Worm (Caenorhabditis elegans) whole organism, L3 larva: Measurements from ENCODE around the gene F10B5.2.

Source experiments
- R02D3.7 ChIP-seq: fragments of 150-350 bp; optimal IDR thresholded peaks from 2 replicates; lab custom pipeline; 2014; ENCODE audit warnings: missing biosample characterization, missing genetic modification characterization
- ZK546.5 ChIP-seq: sonication (generic microtip); optimal IDR thresholded peaks from 2 replicates; lab custom pipeline; 2017; ENCODE audit warnings: missing biosample characterization, missing genetic modification characterization
- aly-2 ChIP-seq: fragments of 150-350 bp; optimal IDR thresholded peaks from 2 replicates; lab custom pipeline; 2014; ENCODE audit warnings: missing biosample characterization, missing genetic modification characterization
- ama-1 ChIP-seq: fragments of 150-350 bp; optimal IDR thresholded peaks from 2 replicates; lab custom pipeline; 2018
- ceh-16 ChIP-seq: sonication (generic microtip); optimal IDR thresholded peaks from 2 replicates; lab custom pipeline; 2017; ENCODE audit warnings: missing biosample characterization, missing genetic modification characterization
- ceh-28 ChIP-seq: fragments of 150-350 bp; optimal IDR thresholded peaks from 2 replicates; lab custom pipeline; 2014; ENCODE audit warnings: missing biosample characterization, missing genetic modification reagents, missing genetic modification characterization
- ceh-82 ChIP-seq: fragments of 150-350 bp; optimal IDR thresholded peaks from 2 replicates; lab custom pipeline; 2014; ENCODE audit warnings: missing biosample characterization, missing genetic modification characterization
- ceh-9 ChIP-seq: sonication (generic microtip); optimal IDR thresholded peaks from 2 replicates; lab custom pipeline; 2018; ENCODE audit warnings: missing biosample characterization, missing genetic modification characterization
- daf-12 ChIP-seq: fragments of 150-350 bp; optimal IDR thresholded peaks from 2 replicates; lab custom pipeline; 2014; ENCODE audit warnings: missing biosample characterization, missing genetic modification reagents, missing genetic modification characterization
- egl-5 ChIP-seq: fragments of 150-350 bp; optimal IDR thresholded peaks from 2 replicates; lab custom pipeline; 2017; ENCODE audit warnings: missing biosample characterization, missing genetic modification reagents, missing genetic modification characterization, inconsistent platforms
- elt-1 ChIP-seq: fragments of 150-350 bp; optimal IDR thresholded peaks from 2 replicates; lab custom pipeline; 2014; ENCODE audit warnings: missing biosample characterization, missing genetic modification characterization
- elt-2 ChIP-seq: sonication (generic microtip); optimal IDR thresholded peaks from 2 replicates; lab custom pipeline; 2016; ENCODE audit warnings: missing genetic modification reagents, mild to moderate bottlenecking, missing genetic modification characterization, missing compliant biosample characterization
- elt-3 ChIP-seq, 3 experiments: fragments of 150-350 bp in 1 of 3; sonication (generic microtip) in 2 of 3; optimal IDR thresholded peaks; 2 replicates in 2 of 3; 4 replicates in 1 of 3; lab custom pipeline; 2014 to 2017; ENCODE audit warnings: missing biosample characterization in 3 of 3, missing genetic modification characterization in 3 of 3
- eor-1 ChIP-seq, 2 experiments: fragments of 150-350 bp; optimal IDR thresholded peaks; 2 replicates each; lab custom pipeline; 2014 to 2018; ENCODE audit warnings: missing biosample characterization in 2 of 2, missing genetic modification characterization in 2 of 2
- fkh-2 ChIP-seq: fragments of 150-350 bp; optimal IDR thresholded peaks from 2 replicates; lab custom pipeline; 2014; ENCODE audit warnings: missing biosample characterization, missing genetic modification reagents, missing genetic modification characterization
- hmg-11 ChIP-seq: sonication (generic microtip); optimal IDR thresholded peaks from 2 replicates; lab custom pipeline; 2016; ENCODE audit warnings: missing genetic modification characterization, missing compliant biosample characterization
- jun-1 ChIP-seq: fragments of 150-350 bp; optimal IDR thresholded peaks from 2 replicates; lab custom pipeline; 2014; ENCODE audit warnings: missing biosample characterization, missing genetic modification reagents, missing genetic modification characterization
- lin-15B ChIP-seq: fragments of 150-350 bp; optimal IDR thresholded peaks from 2 replicates; lab custom pipeline; 2014; ENCODE audit warnings: missing biosample characterization, missing genetic modification characterization
- lsy-12 ChIP-seq: sonication (generic microtip); optimal IDR thresholded peaks from 2 replicates; lab custom pipeline; 2016; ENCODE audit warnings: mild to moderate bottlenecking, missing genetic modification characterization, missing compliant biosample characterization
- mdl-1 ChIP-seq: fragments of 150-350 bp; optimal IDR thresholded peaks from 2 replicates; lab custom pipeline; 2014; ENCODE audit warnings: missing biosample characterization, missing genetic modification characterization
- mml-1 ChIP-seq: fragments of 150-350 bp; sonication (generic microtip); optimal IDR thresholded peaks from 3 replicates; lab custom pipeline; 2014; ENCODE audit warnings: missing biosample characterization, missing genetic modification characterization
- nfya-1 ChIP-seq: sonication (generic microtip); optimal IDR thresholded peaks from 2 replicates; lab custom pipeline; 2017; ENCODE audit warnings: missing genetic modification characterization, mild to moderate bottlenecking, missing compliant biosample characterization, antibody characterized with exemption, moderate library complexity; ENCODE audit not compliant: insufficient read depth
- nhr-11 ChIP-seq: fragments of 150-350 bp; optimal IDR thresholded peaks from 2 replicates; lab custom pipeline; 2014; ENCODE audit warnings: missing biosample characterization, missing genetic modification characterization
- nhr-23 ChIP-seq: fragments of 150-350 bp; optimal IDR thresholded peaks from 2 replicates; lab custom pipeline; 2014; ENCODE audit warnings: missing biosample characterization, missing genetic modification reagents, missing genetic modification characterization
- nhr-25 ChIP-seq: sonication (generic microtip); optimal IDR thresholded peaks from 2 replicates; lab custom pipeline; 2017; ENCODE audit warnings: missing biosample characterization, missing genetic modification characterization
- nhr-28 ChIP-seq: fragments of 150-350 bp; optimal IDR thresholded peaks from 2 replicates; lab custom pipeline; 2014; ENCODE audit warnings: missing biosample characterization, missing genetic modification characterization
- nhr-43 ChIP-seq: sonication (generic microtip); optimal IDR thresholded peaks from 2 replicates; lab custom pipeline; 2016; ENCODE audit warnings: mild to moderate bottlenecking, missing genetic modification characterization, missing compliant biosample characterization; ENCODE audit not compliant: poor library complexity, severe bottlenecking
- nhr-67 ChIP-seq: fragments of 150-350 bp; optimal IDR thresholded peaks from 2 replicates; lab custom pipeline; 2014; ENCODE audit warnings: missing biosample characterization, missing genetic modification characterization
- nhr-77 ChIP-seq: fragments of 150-350 bp; optimal IDR thresholded peaks from 2 replicates; lab custom pipeline; 2014; ENCODE audit warnings: missing biosample characterization, missing genetic modification characterization
- pha-4 ChIP-seq: fragments of 150-350 bp; optimal IDR thresholded peaks from 2 replicates; lab custom pipeline; 2014; ENCODE audit warnings: missing biosample characterization, missing genetic modification reagents, missing genetic modification characterization
- pqm-1 ChIP-seq: fragments of 150-350 bp; optimal IDR thresholded peaks from 2 replicates; lab custom pipeline; 2017; ENCODE audit warnings: missing biosample characterization, missing genetic modification characterization, inconsistent platforms
- sea-2 ChIP-seq: fragments of 150-350 bp; sonication (generic microtip); optimal IDR thresholded peaks from 4 replicates; lab custom pipeline; 2014; ENCODE audit warnings: missing biosample characterization, missing genetic modification reagents, missing genetic modification characterization
- skn-1 ChIP-seq: fragments of 150-350 bp; optimal IDR thresholded peaks from 2 replicates; lab custom pipeline; 2014; ENCODE audit warnings: missing biosample characterization, missing genetic modification characterization
- snpc-4 ChIP-seq: fragments of 150-350 bp; optimal IDR thresholded peaks from 2 replicates; lab custom pipeline; 2014; ENCODE audit warnings: missing biosample characterization, missing genetic modification characterization
- tbx-2 ChIP-seq: sonication (generic microtip); optimal IDR thresholded peaks from 2 replicates; lab custom pipeline; 2016; ENCODE audit warnings: mild to moderate bottlenecking, missing genetic modification characterization, missing compliant biosample characterization
- unc-39 ChIP-seq: sonication (generic microtip); optimal IDR thresholded peaks from 4 replicates; lab custom pipeline; 2017; ENCODE audit warnings: missing biosample characterization, missing genetic modification characterization
- unc-62 ChIP-seq: fragments of 150-350 bp; sonication (generic microtip); optimal IDR thresholded peaks from 4 replicates; lab custom pipeline; 2014; ENCODE audit warnings: missing biosample characterization, missing genetic modification reagents, missing genetic modification characterization
- ztf-11 ChIP-seq: fragments of 150-350 bp; optimal IDR thresholded peaks from 2 replicates; lab custom pipeline; 2014; ENCODE audit warnings: missing biosample characterization, missing genetic modification characterization
- ztf-4 ChIP-seq: fragments of 150-350 bp; optimal IDR thresholded peaks from 2 replicates; lab custom pipeline; 2014; ENCODE audit warnings: missing biosample characterization, missing genetic modification characterization

Gene F10B5.2

DNA sequence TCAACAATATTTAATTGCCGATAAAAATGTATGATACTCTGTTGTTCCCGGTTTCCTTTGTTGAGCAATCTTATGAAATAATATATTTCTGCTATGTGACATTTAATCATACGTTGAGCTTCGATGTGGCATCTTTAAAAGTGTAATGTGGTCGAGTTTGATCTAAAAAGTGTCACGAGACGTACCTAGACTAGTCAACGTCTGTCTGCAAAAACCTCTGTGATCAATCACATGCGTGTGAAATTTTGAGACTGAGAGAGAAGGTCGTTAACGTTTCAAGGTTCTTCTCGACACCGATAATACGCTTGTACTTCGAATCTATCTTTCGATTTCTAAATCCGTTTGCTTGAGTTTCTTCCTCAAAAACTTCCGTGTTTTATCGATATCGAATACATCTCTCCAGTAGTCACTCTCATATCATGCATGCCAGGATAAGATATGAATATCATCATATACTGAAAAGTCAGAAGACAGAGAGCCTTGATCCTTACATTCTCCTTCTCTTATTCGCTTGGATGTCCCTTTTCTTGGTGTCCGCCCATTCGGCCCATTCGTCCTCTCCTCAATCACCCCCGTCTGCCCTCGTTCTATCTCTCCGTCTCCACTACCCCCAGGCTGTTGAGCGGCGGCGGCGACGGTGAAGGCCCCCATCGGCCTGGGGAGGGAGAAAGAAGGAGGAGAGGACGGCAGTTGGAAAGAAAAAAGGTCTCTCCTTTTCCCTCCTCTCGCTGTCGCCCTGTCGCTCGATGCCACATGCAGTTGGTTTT lies 16.1 kb upstream of the F10B5.2 start (continued):
- TF ChIP-seq elt-2 (tag; lab: Kevin White, UChicago) (peak; percentile 35), ztf-4 (tag; lab: Kevin White, UChicago) (peak; percentile 50), nhr-77 (tag; lab: Kevin White, UChicago) (no peak)

ce11 chrII:8129040-8129387 lies 15.5 kb upstream of the F10B5.2 start:
- TF ChIP-seq tbx-2 (no peak), ceh-16 (no peak), ceh-9 (tag; lab: Kevin White, UChicago) (no peak), nhr-11 (tag; lab: Kevin White, UChicago) (no peak), aly-2 (no peak), unc-39 (no peak), lsy-12 (tag; lab: Kevin White, UChicago) (no peak), ztf-11 (tag; lab: Kevin White, UChicago) (no peak), hmg-11 (tag; lab: Kevin White, UChicago) (no peak)

DNA sequence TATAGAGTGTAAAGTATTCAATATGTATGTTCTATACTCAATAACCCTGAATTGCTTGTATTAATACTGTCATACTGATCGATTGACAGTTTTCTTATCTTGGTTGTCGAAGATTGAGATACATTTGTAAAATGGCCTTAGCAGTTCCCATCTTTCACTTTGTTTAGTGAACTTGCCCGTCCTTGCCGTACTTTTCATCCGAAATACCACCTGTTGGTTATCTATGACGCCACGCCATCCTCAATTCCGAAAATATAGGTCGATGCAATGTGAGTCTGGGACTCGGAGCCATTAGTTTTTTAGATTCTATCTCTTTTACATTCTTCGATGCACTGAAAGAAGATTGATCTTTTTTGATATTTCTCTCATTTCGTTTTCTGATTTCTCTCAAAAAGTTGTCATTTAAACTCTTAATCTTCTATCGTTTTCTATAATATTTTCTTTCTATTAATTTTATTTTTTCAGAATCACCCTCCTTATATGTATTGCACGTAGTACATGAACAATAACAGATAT lies 15.0 kb upstream of the F10B5.2 start, which contains the start of gene ulp-4:
Gene ulp-4 (plus strand): TSS at position 466 of the 516 bp plus-strand sequence.
- TF ChIP-seq elt-3 (tag; optimal IDR thresholded peaks at IDR 0.05; lab: Kevin White, UChicago) (no peak), eor-1 (tag; optimal IDR thresholded peaks at IDR 0.05; lab: Kevin White, UChicago) (no peak), R02D3.7 (tag; lab: Kevin White, UChicago) (no peak), lin-15B (tag; lab: Kevin White, UChicago) (no peak), mdl-1 (tag; lab: Kevin White, UChicago) (no peak), ama-1 (lab: Kevin White, UChicago) (peak; percentile 34), nhr-77 (tag; lab: Kevin White, UChicago) (no peak), ztf-4 (tag; lab: Kevin White, UChicago) (no peak), tbx-2 (no peak), nfya-1 (tag; lab: Kevin White, UChicago) (peak; percentile 22), elt-1 (peak; percentile 23), nhr-25 (peak; percentile 72), unc-62 (GFP tag; lab: Kevin White, UChicago) (no peak)
- TF ChIP-seq, all 47 proteins: peak for 4

DNA sequence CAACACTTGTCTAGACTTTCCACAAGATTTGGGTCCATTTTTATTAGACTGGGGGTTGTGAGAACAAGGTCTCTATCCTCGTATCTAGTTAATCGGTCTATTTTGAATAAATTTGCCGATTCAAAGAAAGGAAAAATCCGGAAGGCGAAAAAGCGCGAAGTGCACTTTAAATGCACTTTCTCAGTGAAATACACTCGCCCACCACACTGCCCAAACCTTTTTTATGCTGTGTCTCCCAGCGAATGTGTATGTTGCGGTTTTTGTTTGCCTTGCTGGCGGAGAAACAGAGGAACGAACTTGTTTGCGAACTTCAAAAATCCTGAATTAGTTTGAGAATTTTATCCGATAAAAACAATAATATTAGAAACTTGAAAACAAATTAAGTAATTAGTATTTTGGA lies 13.8 kb upstream of the F10B5.2 start:
- peak; percentile 67 for TF ChIP-seq ama-1 (lab: Kevin White, UChicago)
- TF ChIP-seq lsy-12 (tag; lab: Kevin White, UChicago), result peak; percentile 28
- TF ChIP-seq pha-4 (tag; lab: Kevin White, UChicago), result peak; percentile 25
- TF ChIP-seq daf-12 (tag; lab: Kevin White, UChicago), result peak; percentile 62
- TF ChIP-seq sea-2 (GFP tag; lab: Kevin White, UChicago), result no peak
- TF ChIP-seq fkh-2, result no peak
- TF ChIP-seq, all 47 proteins: peak for 4

ce11 chrII:8131413-8131966 lies 13.1 kb upstream of the F10B5.2 start:
- TF ChIP-seq nfya-1 (tag; lab: Kevin White, UChicago) (peak; percentile 88), lin-15B (tag; lab: Kevin White, UChicago) (peak; percentile 8), ama-1 (lab: Kevin White, UChicago) (peak; percentile 23), aly-2 (no peak), ceh-28 (tag; lab: Kevin White, UChicago) (peak; percentile 55), lsy-12 (tag; lab: Kevin White, UChicago) (peak; percentile 38), snpc-4 (peak; percentile 21), tbx-2 (peak; percentile 53), elt-1 (no peak), daf-12 (tag; lab: Kevin White, UChicago) (no peak), ceh-9 (tag; lab: Kevin White, UChicago) (no peak), elt-3 (tag; optimal IDR thresholded peaks at IDR 0.05; lab: Kevin White, UChicago) (peak in 1 of 3 experiments; percentile 23), nhr-67 (tag; lab: Kevin White, UChicago) (no peak), nhr-11 (tag; lab: Kevin White, UChicago) (peak; percentile 19), skn-1 (no peak), nhr-25 (peak; percentile 93), mml-1 (no peak), nhr-28 (no peak), jun-1 (tag; lab: Kevin White, UChicago) (peak; percentile 5), sea-2 (GFP tag; lab: Kevin White, UChicago) (no peak), mdl-1 (tag; lab: Kevin White, UChicago) (no peak), egl-5 (tag; lab: Kevin White, UChicago) (peak; percentile 60), ZK546.5 (tag; lab: Kevin White, UChicago) (no peak), eor-1 (tag; optimal IDR thresholded peaks at IDR 0.05; lab: Kevin White, UChicago) (no peak), nhr-43 (peak; percentile 24), ztf-11 (tag; lab: Kevin White, UChicago) (no peak), elt-2 (tag; lab: Kevin White, UChicago) (no peak), nhr-23 (tag; lab: Kevin White, UChicago) (peak; percentile 45), ceh-82 (no peak), R02D3.7 (tag; lab: Kevin White, UChicago) (peak; percentile 31), pqm-1 (tag; lab: Kevin White, UChicago) (no peak), pha-4 (tag; lab: Kevin White, UChicago) (peak; percentile 62), ceh-16 (no peak)
